Worm (Caenorhabditis elegans) whole organism, L4 larva: ENCODE results near the gene Y39B6A.34.

Experiments used
- F26F4.8 ChIP-seq: fragments of 200-800 bp; sonication (Bioruptor generic); conservative IDR thresholded peaks from 2 replicates; pipeline ENCODE4 v1.3.6; 2022; ENCODE audit warnings: missing genetic modification characterization, missing compliant biosample characterization
- F37D6.2 ChIP-seq: sonication (generic microtip); optimal IDR thresholded peaks from 2 replicates; lab custom pipeline; 2016; ENCODE audit warnings: mild to moderate bottlenecking, missing genetic modification characterization, missing compliant biosample characterization
- F49E8.2 ChIP-seq: sonication (generic microtip); optimal IDR thresholded peaks from 2 replicates; lab custom pipeline; 2016; ENCODE audit warnings: missing compliant biosample characterization, mild to moderate bottlenecking, missing genetic modification characterization, borderline replicate concordance
- Y48G9A.11 ChIP-seq: fragments of 200-800 bp; sonication (Bioruptor generic); IDR thresholded peaks from 2 replicates; pipeline ENCODE4 v1.3.6; 2022; ENCODE audit warnings: missing genetic modification reagents, missing genetic modification characterization, missing compliant biosample characterization
- ZK337.2 ChIP-seq: fragments of 200-800 bp; sonication (Bioruptor generic); IDR thresholded peaks from 2 replicates; pipeline ENCODE4 v1.3.6; 2022; ENCODE audit warnings: missing genetic modification reagents, missing genetic modification characterization, missing compliant biosample characterization
- aha-1 ChIP-seq: fragments of 150-350 bp; peaks from one replicate; lab custom pipeline; 2014; ENCODE audit warnings: missing biosample characterization, missing genetic modification characterization
- aly-2 ChIP-seq: sonication (generic microtip); optimal IDR thresholded peaks from 2 replicates; lab custom pipeline; 2018; ENCODE audit warnings: missing biosample characterization, missing genetic modification characterization
- ceh-28 ChIP-seq: fragments of 150-350 bp; optimal IDR thresholded peaks from 2 replicates; lab custom pipeline; 2014; ENCODE audit warnings: missing biosample characterization, missing genetic modification reagents, missing genetic modification characterization
- ceh-44 ChIP-seq: fragments of 200-800 bp; sonication (Bioruptor generic); IDR thresholded peaks from 2 replicates; pipeline ENCODE4 v1.3.6; 2022; ENCODE audit warnings: missing genetic modification reagents, missing genetic modification characterization, missing compliant biosample characterization
- ces-1 ChIP-seq: fragments of 150-350 bp; sonication (generic microtip); optimal IDR thresholded peaks from 4 replicates; lab custom pipeline; 2014; ENCODE audit warnings: missing biosample characterization, missing genetic modification reagents, missing genetic modification characterization
- daf-16 ChIP-seq, 3 experiments: sonication (generic microtip); optimal IDR thresholded peaks; 2 replicates each; lab custom pipeline; 2016 to 2017; ENCODE audit warnings: missing genetic modification characterization in 3 of 3, missing genetic modification reagents in 3 of 3, mild to moderate bottlenecking in 2 of 3, missing compliant biosample characterization in 2 of 3, missing biosample characterization in 1 of 3, moderate library complexity in 1 of 3
- daf-8 ChIP-seq: fragments of 200-800 bp; sonication (Bioruptor generic); IDR thresholded peaks from 2 replicates; pipeline ENCODE4 v1.3.6; 2022; ENCODE audit warnings: missing genetic modification characterization, missing compliant biosample characterization
- dmd-6 ChIP-seq: fragments of 200-800 bp; sonication (Bioruptor generic); IDR thresholded peaks from 2 replicates; pipeline ENCODE4 v1.3.6; 2022; ENCODE audit warnings: missing genetic modification reagents, missing genetic modification characterization, missing compliant biosample characterization
- dmd-9 ChIP-seq: fragments of 200-800 bp; sonication (Bioruptor generic); IDR thresholded peaks from 2 replicates; pipeline ENCODE4 v1.3.6; 2022; ENCODE audit warnings: missing genetic modification reagents, missing genetic modification characterization, missing compliant biosample characterization
- dpl-1 ChIP-seq: fragments of 150-350 bp; optimal IDR thresholded peaks from 2 replicates; lab custom pipeline; 2014; ENCODE audit warnings: missing biosample characterization, missing genetic modification reagents, missing genetic modification characterization
- duxl-1 ChIP-seq: sonication (generic microtip); optimal IDR thresholded peaks from 2 replicates; lab custom pipeline; 2016; ENCODE audit warnings: mild to moderate bottlenecking, missing genetic modification characterization, moderate library complexity, missing compliant biosample characterization; ENCODE audit not compliant: poor library complexity
- dve-1 ChIP-seq: sonication (generic microtip); optimal IDR thresholded peaks from 2 replicates; lab custom pipeline; 2017; ENCODE audit warnings: antibody characterized with exemption, mild to moderate bottlenecking, missing genetic modification characterization, missing compliant biosample characterization; ENCODE audit not compliant: insufficient read depth
- egl-43 ChIP-seq: fragments of 200-800 bp; sonication (Bioruptor generic); IDR thresholded peaks from 2 replicates; pipeline ENCODE4 v1.3.6; 2022; ENCODE audit warnings: missing genetic modification reagents, missing genetic modification characterization, missing compliant biosample characterization
- hif-1 ChIP-seq, 2 experiments: sonication (generic microtip); optimal IDR thresholded peaks; 2 replicates each; lab custom pipeline; 2016 to 2017; ENCODE audit warnings: missing compliant biosample characterization in 2 of 2, missing genetic modification characterization in 2 of 2, missing genetic modification reagents in 2 of 2, missing genotype in 2 of 2, mild to moderate bottlenecking in 1 of 2
- hlh-11 ChIP-seq: fragments of 200-800 bp; sonication (Bioruptor generic); optimal IDR thresholded peaks from 2 replicates; lab custom pipeline; 2018; ENCODE audit warnings: mild to moderate bottlenecking, missing genetic modification characterization, missing compliant biosample characterization
- hmg-1.1 ChIP-seq: fragments of 200-800 bp; sonication (Bioruptor generic); IDR thresholded peaks from 2 replicates; pipeline ENCODE4 v1.3.6; 2022; ENCODE audit warnings: missing genetic modification reagents, missing genetic modification characterization, missing compliant biosample characterization
- lin-29 ChIP-seq: fragments of 200-800 bp; sonication (Bioruptor generic); IDR thresholded peaks from 2 replicates; pipeline ENCODE4 v1.3.6; 2022; ENCODE audit warnings: missing genetic modification reagents, missing genetic modification characterization, missing compliant biosample characterization
- lin-38 ChIP-seq: fragments of 200-800 bp; sonication (Bioruptor generic); IDR thresholded peaks from 2 replicates; pipeline ENCODE4 v1.3.6; 2022; ENCODE audit warnings: missing genetic modification reagents, missing genetic modification characterization, missing compliant biosample characterization
- lsy-2 ChIP-seq, 2 experiments: fragments of 150-350 bp in 1 of 2; sonication (generic microtip) in 1 of 2; optimal IDR thresholded peaks; 2 replicates each; lab custom pipeline; 2014 to 2017; ENCODE audit warnings: missing biosample characterization in 2 of 2, missing genetic modification characterization in 2 of 2
- mep-1 ChIP-seq: fragments of 150-350 bp; sonication (generic microtip); optimal IDR thresholded peaks from 3 replicates; lab custom pipeline; 2014; ENCODE audit warnings: missing biosample characterization, missing genetic modification characterization
- mes-2 ChIP-seq: sonication (generic microtip); optimal IDR thresholded peaks from 2 replicates; lab custom pipeline; 2016; ENCODE audit warnings: missing genotype, mild to moderate bottlenecking, missing genetic modification characterization, missing compliant biosample characterization; ENCODE audit not compliant: poor library complexity, severe bottlenecking
- mxl-2 ChIP-seq: fragments of 200-800 bp; sonication (Bioruptor generic); conservative IDR thresholded peaks from 2 replicates; pipeline ENCODE4 v1.3.6; 2022; ENCODE audit warnings: missing genetic modification reagents, missing genetic modification characterization, missing compliant biosample characterization
- nhr-102 ChIP-seq: sonication (generic microtip); optimal IDR thresholded peaks from 2 replicates; lab custom pipeline; 2016; ENCODE audit warnings: mild to moderate bottlenecking, missing genetic modification characterization, moderate library complexity, missing compliant biosample characterization
- nhr-237 ChIP-seq: sonication (generic microtip); optimal IDR thresholded peaks from 2 replicates; lab custom pipeline; 2017; ENCODE audit warnings: missing biosample characterization, missing genetic modification characterization
- nhr-41 ChIP-seq: fragments of 200-800 bp; sonication (Bioruptor generic); IDR thresholded peaks from 2 replicates; pipeline ENCODE4 v1.3.6; 2022; ENCODE audit warnings: missing genetic modification reagents, missing genetic modification characterization, missing compliant biosample characterization
- nhr-6 ChIP-seq: fragments of 150-350 bp; optimal IDR thresholded peaks from 2 replicates; lab custom pipeline; 2014; ENCODE audit warnings: missing biosample characterization, missing genetic modification characterization
- pha-4 ChIP-seq, 2 experiments: fragments of 150-350 bp in 1 of 2; fragments of 200-800 bp in 1 of 2; sonication (Bioruptor generic) in 1 of 2; IDR thresholded peaks in 1 of 2; optimal IDR thresholded peaks in 1 of 2; 2 replicates each; pipeline versions ENCODE4 v1.3.6 to Lab custom; 2014 to 2022; ENCODE audit warnings: missing genetic modification characterization in 2 of 2, missing genetic modification reagents in 2 of 2, missing biosample characterization in 1 of 2, missing compliant biosample characterization in 1 of 2
- rbr-2 ChIP-seq: sonication (generic microtip); optimal IDR thresholded peaks from 2 replicates; lab custom pipeline; 2016; ENCODE audit warnings: missing genotype, missing genetic modification characterization, missing compliant biosample characterization
- sdz-12 ChIP-seq: fragments of 200-800 bp; sonication (Bioruptor generic); optimal IDR thresholded peaks from 2 replicates; lab custom pipeline; 2018; ENCODE audit warnings: mild to moderate bottlenecking, missing genetic modification characterization, missing compliant biosample characterization
- snpc-1.2 ChIP-seq: fragments of 200-800 bp; sonication (Bioruptor generic); IDR thresholded peaks from 2 replicates; pipeline ENCODE4 v1.3.6; 2022; ENCODE audit warnings: missing genetic modification reagents, missing genetic modification characterization, missing compliant biosample characterization
- snpc-4 ChIP-seq: fragments of 150-350 bp; optimal IDR thresholded peaks from 2 replicates; lab custom pipeline; 2014; ENCODE audit warnings: missing biosample characterization, missing genetic modification characterization
- tra-1 ChIP-seq: fragments of 200-800 bp; sonication (Bioruptor generic); IDR thresholded peaks from 2 replicates; pipeline ENCODE4 v1.3.6; 2022; ENCODE audit warnings: missing genetic modification reagents, missing genetic modification characterization, missing compliant biosample characterization
- unc-130 ChIP-seq: sonication (generic microtip); optimal IDR thresholded peaks from 2 replicates; lab custom pipeline; 2016; ENCODE audit warnings: missing genetic modification reagents, missing genetic modification characterization, missing compliant biosample characterization
- unc-39 ChIP-seq: sonication (generic microtip); optimal IDR thresholded peaks from 2 replicates; lab custom pipeline; 2017; ENCODE audit warnings: missing biosample characterization, missing genetic modification characterization
- unc-62 ChIP-seq, 3 experiments: fragments of 150-350 bp in 1 of 3; sonication (generic microtip); optimal IDR thresholded peaks in 2 of 3; peaks in 1 of 3; 1 replicate in 1 of 3; 2 replicates in 2 of 3; lab custom pipeline; 2014 to 2017; ENCODE audit warnings: missing biosample characterization in 3 of 3, missing genetic modification characterization in 3 of 3, missing genetic modification reagents in 3 of 3, missing genotype in 1 of 3
- zag-1 ChIP-seq: fragments of 150-350 bp; optimal IDR thresholded peaks from 2 replicates; lab custom pipeline; 2014; ENCODE audit warnings: missing biosample characterization, missing genetic modification characterization
- zip-2 ChIP-seq: fragments of 150-350 bp; optimal IDR thresholded peaks from 2 replicates; lab custom pipeline; 2014; ENCODE audit warnings: missing biosample characterization, missing genetic modification characterization
- ztf-7 ChIP-seq: fragments of 150-350 bp; optimal IDR thresholded peaks from 2 replicates; lab custom pipeline; 2014; ENCODE audit warnings: missing biosample characterization, missing genetic modification characterization

Gene Y39B6A.34

ce11 chrV:18978301-18978700 is 22.5 kb upstream of the Y39B6A.34 start (continued):
- no peak for TF ChIP-seq aly-2

DNA sequence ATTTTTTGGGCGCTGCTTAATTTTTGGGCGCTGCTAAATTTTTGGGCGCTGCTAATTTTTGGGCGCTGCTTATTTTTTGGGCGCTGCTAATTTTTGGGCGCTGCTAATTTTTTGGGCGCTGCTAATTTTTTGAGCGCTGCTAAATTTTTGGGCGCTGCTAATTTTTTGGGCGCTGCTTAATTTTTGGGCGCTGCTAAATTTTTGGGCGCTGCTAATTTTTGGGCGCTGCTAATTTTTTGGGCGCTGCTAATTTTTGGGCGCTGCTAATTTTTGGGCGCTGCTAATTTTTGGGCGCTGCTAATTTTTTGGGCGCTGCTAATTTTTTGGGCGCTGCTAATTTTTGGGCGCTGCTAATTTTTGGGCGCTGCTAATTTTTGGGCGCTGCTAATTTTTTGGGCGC is 20.7 kb upstream of the Y39B6A.34 start:
- TF ChIP-seq mxl-2 (GFP tag; lab: Robert Waterston, UW), result 0 out of 2 replicates have a peak, but pooled peaks have one; percentile 7
- TF ChIP-seq tra-1 (GFP tag; lab: Robert Waterston, UW), result 0 out of 2 replicates have a peak, but pooled peaks have one; percentile 38
- TF ChIP-seq F26F4.8 (GFP tag; lab: Robert Waterston, UW), result 0 out of 2 replicates have a peak, but pooled peaks have one; percentile 36

DNA sequence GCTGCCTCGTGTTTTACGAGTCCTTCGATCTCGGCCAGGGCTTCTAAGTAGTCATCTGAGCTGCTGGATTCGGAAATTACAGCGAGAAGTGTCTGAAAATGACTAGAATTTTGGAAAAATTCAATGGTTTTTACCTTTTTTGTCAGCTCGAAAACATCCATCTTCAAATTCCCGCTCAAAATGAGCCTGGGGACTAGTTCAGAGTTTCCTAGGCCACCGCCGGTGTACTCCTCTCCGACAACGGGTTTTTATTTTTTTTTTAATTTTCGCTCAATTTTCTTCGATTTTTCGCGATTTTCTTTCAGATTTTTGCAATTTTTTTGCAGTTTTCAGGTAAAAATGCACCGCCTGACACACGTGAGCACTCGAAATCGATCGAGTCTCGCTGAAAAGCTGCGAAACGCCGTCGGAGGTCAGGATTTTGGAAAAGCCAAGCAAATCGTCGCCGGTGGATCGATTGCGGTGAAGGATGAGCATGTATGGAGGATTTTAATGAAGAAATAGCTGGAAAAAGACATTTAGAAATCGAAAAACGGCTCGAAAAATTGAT is 19.8 kb upstream of the Y39B6A.34 start, which contains the start of the genes mrps-35 and sws-1:
Gene mrps-35 (plus strand): TSS at position 327 of the 550 bp plus-strand sequence.
Gene sws-1 (minus strand): TSS at position 500 of the 550 bp plus-strand sequence.
- TF ChIP-seq sdz-12 (GFP tag; lab: Kevin White, UChicago) (no peak), dmd-9 (GFP tag; lab: Robert Waterston, UW) (peak; percentile 92), aha-1 (no peak), zip-2 (tag; lab: Kevin White, UChicago) (no peak), ceh-28 (tag; lab: Kevin White, UChicago) (no peak), mep-1 (tag; lab: Kevin White, UChicago) (peak; percentile 45), lin-38 (peak; percentile 73), nhr-102 (tag; lab: Kevin White, UChicago) (no peak), pha-4 (GFP tag; IDR thresholded peaks at IDR 0.05; lab: Robert Waterston, UW) (0 out of 2 replicates have a peak, but pooled peaks have one; percentile 39), pha-4 (tag; optimal IDR thresholded peaks at IDR 0.05; lab: Kevin White, UChicago) (no peak), nhr-41 (GFP tag; lab: Robert Waterston, UW) (no peak), rbr-2 (tag; lab: Kevin White, UChicago) (peak; percentile 37), ceh-44 (peak; percentile 66; the same call in 1 of the 2 replicates), hmg-1.1 (GFP tag; lab: Robert Waterston, UW) (0 out of 2 replicates have a peak, but pooled peaks have one; percentile 38), lsy-2 (tag; optimal IDR thresholded peaks at IDR 0.05; lab: Kevin White, UChicago) (peak in 1 of 2 experiments; percentile 77), egl-43 (GFP tag; lab: Robert Waterston, UW) (no peak), dve-1 (tag; lab: Kevin White, UChicago) (peak; percentile 27), ZK337.2 (GFP tag; lab: Robert Waterston, UW) (peak; percentile 92), lin-29 (GFP tag; lab: Robert Waterston, UW) (no peak), F37D6.2 (tag; lab: Kevin White, UChicago) (peak; percentile 18), F49E8.2 (tag; lab: Kevin White, UChicago) (peak; percentile 47), duxl-1 (tag; lab: Kevin White, UChicago) (peak; percentile 70), nhr-6 (tag; lab: Kevin White, UChicago) (peak; percentile 67), daf-16 (GFP tag; optimal IDR thresholded peaks at IDR 0.05; lab: Kevin White, UChicago) (no peak), daf-16 (tag; optimal IDR thresholded peaks at IDR 0.05; lab: Kevin White, UChicago) (peak; percentile 46), unc-62 (GFP tag; optimal IDR thresholded peaks at IDR 0.05 in 1 of 2; lab: Kevin White, UChicago) (peak in 1 of 2 experiments; percentile 11), unc-62 (tag; optimal IDR thresholded peaks at IDR 0.05; lab: Kevin White, UChicago) (no peak), snpc-4 (no peak), ces-1 (GFP tag; lab: Kevin White, UChicago) (no peak), mxl-2 (GFP tag; lab: Robert Waterston, UW) (peak; percentile 51; the same call in 1 of the 2 replicates), mes-2 (peak; percentile 99), unc-39 (no peak), unc-130 (GFP tag; lab: Kevin White, UChicago) (peak; percentile 79), dmd-6 (GFP tag; lab: Robert Waterston, UW) (peak; percentile 64), nhr-237 (tag; lab: Kevin White, UChicago) (no peak), hif-1 (tag; optimal IDR thresholded peaks at IDR 0.05; lab: Kevin White, UChicago) (peak in 1 of 2 experiments; percentile 87), Y48G9A.11 (GFP tag; lab: Robert Waterston, UW) (peak; percentile 68), daf-8 (GFP tag; lab: Robert Waterston, UW) (no peak), tra-1 (GFP tag; lab: Robert Waterston, UW) (peak; percentile 85), zag-1 (tag; lab: Kevin White, UChicago) (no peak), ztf-7 (tag; lab: Kevin White, UChicago) (peak; percentile 10), snpc-1.2 (0 out of 2 replicates have a peak, but pooled peaks have one; percentile 30), dpl-1 (peak; percentile 96), hlh-11 (tag; lab: Kevin White, UChicago) (peak; percentile 0)
